Fruit fly (Drosophila melanogaster) whole organism, embryonic: ENCODE results near the gene CG15403.

Experiments used
- B-H1 ChIP-seq: fragments of 200-800 bp; sonication (Bioruptor generic); IDR thresholded peaks from 3 replicates; pipeline ENCODE4 v1.3.6; 2022; ENCODE audit warnings: missing biosample characterization, missing genetic modification characterization
- CG10543 ChIP-seq: fragments of 200-800 bp; sonication (Bioruptor generic); optimal IDR thresholded peaks from 3 replicates; lab custom pipeline; 2017; ENCODE audit warnings: missing biosample characterization, mild to moderate bottlenecking, missing genetic modification characterization, moderate library complexity
- CG10654 ChIP-seq: fragments of 200-800 bp; sonication (Bioruptor generic); optimal IDR thresholded peaks from 2 replicates; lab custom pipeline; 2016; ENCODE audit warnings: missing biosample characterization, missing genetic modification characterization
- CG10979 ChIP-seq: fragments of 200-800 bp; sonication (Bioruptor generic); optimal IDR thresholded peaks from 2 replicates; lab custom pipeline; 2018; ENCODE audit warnings: missing biosample characterization, mild to moderate bottlenecking, missing genetic modification characterization, moderate library complexity
- CG11456 ChIP-seq: fragments of 200-800 bp; sonication (Bioruptor generic); IDR thresholded peaks from 3 replicates; pipeline ENCODE4 v1.3.6; 2022; ENCODE audit warnings: missing biosample characterization, missing genetic modification characterization
- CG12104 ChIP-seq: fragments of 200-800 bp; sonication (Bioruptor generic); optimal IDR thresholded peaks from 3 replicates; lab custom pipeline; 2016; ENCODE audit warnings: missing biosample characterization, missing genetic modification characterization
- CG12155 ChIP-seq: fragments of 200-800 bp; sonication (Bioruptor generic); optimal IDR thresholded peaks from 3 replicates; lab custom pipeline; 2016; ENCODE audit warnings: missing biosample characterization, missing genetic modification characterization
- CG12391 ChIP-seq: fragments of 200-800 bp; sonication (Bioruptor generic); optimal IDR thresholded peaks from 3 replicates; lab custom pipeline; 2018; ENCODE audit warnings: missing biosample characterization, mild to moderate bottlenecking, missing genetic modification characterization, moderate library complexity
- CG14014 ChIP-seq: fragments of 200-800 bp; sonication (Bioruptor generic); IDR thresholded peaks from 2 replicates; pipeline ENCODE4 v1.3.6; 2022; ENCODE audit warnings: missing biosample characterization, missing genetic modification characterization
- CG14710 ChIP-seq: fragments of 200-800 bp; sonication (Bioruptor generic); optimal IDR thresholded peaks from 3 replicates; lab custom pipeline; 2019; ENCODE audit warnings: missing biosample characterization, mild to moderate bottlenecking, missing genetic modification characterization, moderate library complexity
- CG15479 ChIP-seq: fragments of 200-800 bp; sonication (Bioruptor generic); optimal IDR thresholded peaks from 3 replicates; lab custom pipeline; 2019; ENCODE audit warnings: missing biosample characterization, mild to moderate bottlenecking, missing genetic modification characterization, moderate library complexity
- CG1647 ChIP-seq: fragments of 200-800 bp; sonication (Bioruptor generic); optimal IDR thresholded peaks from 3 replicates; lab custom pipeline; 2016; ENCODE audit warnings: missing biosample characterization, missing genetic modification characterization
- CG17186 ChIP-seq: fragments of 200-800 bp; sonication (Bioruptor generic); optimal IDR thresholded peaks from 3 replicates; lab custom pipeline; 2017; ENCODE audit warnings: missing biosample characterization, missing genetic modification reagents, missing genetic modification characterization
- CG17568 ChIP-seq: fragments of 200-800 bp; sonication (Bioruptor generic); optimal IDR thresholded peaks from 2 replicates; lab custom pipeline; 2018; ENCODE audit warnings: missing biosample characterization, mild to moderate bottlenecking, missing genetic modification characterization, moderate library complexity
- CG18011 ChIP-seq: fragments of 200-800 bp; sonication (Bioruptor generic); optimal IDR thresholded peaks from 2 replicates; lab custom pipeline; 2017; ENCODE audit warnings: missing biosample characterization, missing genetic modification characterization, mild to moderate bottlenecking, moderate library complexity, missing genotype
- CG2116 ChIP-seq: fragments of 200-800 bp; sonication (Bioruptor generic); optimal IDR thresholded peaks from 3 replicates; lab custom pipeline; 2018; ENCODE audit warnings: missing biosample characterization, mild to moderate bottlenecking, missing genetic modification characterization
- CG2889 ChIP-seq: fragments of 200-800 bp; sonication (Bioruptor generic); IDR thresholded peaks from 3 replicates; pipeline ENCODE4 v1.3.6; 2022; ENCODE audit warnings: missing biosample characterization, missing genetic modification characterization
- CG30020 ChIP-seq: fragments of 200-800 bp; optimal IDR thresholded peaks from 2 replicates; lab custom pipeline; 2019; ENCODE audit warnings: missing biosample characterization, mild to moderate bottlenecking, missing genetic modification characterization, moderate library complexity
- CG30403 ChIP-seq: fragments of 200-800 bp; sonication (Bioruptor generic); optimal IDR thresholded peaks from 3 replicates; lab custom pipeline; 2016; ENCODE audit warnings: missing biosample characterization, missing genetic modification characterization
- CG31441 ChIP-seq: fragments of 200-800 bp; sonication (Bioruptor generic); IDR thresholded peaks from 2 replicates; pipeline ENCODE4 v1.3.6; 2022; ENCODE audit warnings: missing biosample characterization, missing genetic modification characterization
- CG33557 ChIP-seq: fragments of 200-800 bp; sonication (Bioruptor generic); optimal IDR thresholded peaks from 2 replicates; lab custom pipeline; 2019; ENCODE audit warnings: missing biosample characterization, mild to moderate bottlenecking, missing genetic modification characterization, moderate library complexity
- CG4617 ChIP-seq: fragments of 200-800 bp; sonication (Bioruptor generic); optimal IDR thresholded peaks from 3 replicates; lab custom pipeline; 2016; ENCODE audit warnings: missing biosample characterization, missing genetic modification characterization, borderline replicate concordance
- CG5953 ChIP-seq: fragments of 200-800 bp; sonication (Bioruptor generic); IDR thresholded peaks from 2 replicates; pipeline ENCODE4 v1.3.6; 2022; ENCODE audit warnings: missing biosample characterization, missing genetic modification characterization
- CG6854 ChIP-seq: fragments of 200-800 bp; sonication (Bioruptor generic); optimal IDR thresholded peaks from 3 replicates; lab custom pipeline; 2017; ENCODE audit warnings: missing biosample characterization, mild to moderate bottlenecking, missing genetic modification characterization
- CG7745 ChIP-seq: fragments of 200-800 bp; sonication (Bioruptor generic); optimal IDR thresholded peaks from 2 replicates; lab custom pipeline; 2018; ENCODE audit warnings: missing biosample characterization, mild to moderate bottlenecking, missing genetic modification characterization, moderate library complexity
- CG7839 ChIP-seq: fragments of 200-800 bp; sonication (Bioruptor generic); optimal IDR thresholded peaks from 3 replicates; lab custom pipeline; 2018; ENCODE audit warnings: missing biosample characterization, mild to moderate bottlenecking, missing genetic modification characterization, moderate library complexity
- CG8478 ChIP-seq: fragments of >200 bp; optimal IDR thresholded peaks from 2 replicates; lab custom pipeline; 2018
- CG9437 ChIP-seq: fragments of 200-800 bp; sonication (Bioruptor generic); optimal IDR thresholded peaks from 2 replicates; lab custom pipeline; 2018; ENCODE audit warnings: missing biosample characterization, mild to moderate bottlenecking, missing genetic modification characterization
- CG9727 ChIP-seq: fragments of 200-800 bp; sonication (Bioruptor generic); optimal IDR thresholded peaks from 3 replicates; lab custom pipeline; 2017; ENCODE audit warnings: missing biosample characterization, mild to moderate bottlenecking, missing genetic modification characterization
- Dref ChIP-seq: fragments of 200-800 bp; sonication (Bioruptor generic); IDR thresholded peaks from 2 replicates; pipeline ENCODE4 v1.3.6; 2022; ENCODE audit warnings: missing biosample characterization, missing genetic modification characterization
- HLH4C ChIP-seq: fragments of 200-800 bp; sonication (Bioruptor generic); IDR thresholded peaks from 3 replicates; pipeline ENCODE4 v1.3.6; 2022; ENCODE audit warnings: missing biosample characterization, missing genetic modification characterization; ENCODE audit not compliant: partially characterized antibody
- Hmx ChIP-seq: fragments of 200-800 bp; sonication (Bioruptor generic); optimal IDR thresholded peaks from 2 replicates; lab custom pipeline; 2016; ENCODE audit warnings: missing biosample characterization, missing genetic modification characterization
- Hsf ChIP-seq: fragments of 200-800 bp; sonication (Bioruptor generic); optimal IDR thresholded peaks from 3 replicates; lab custom pipeline; 2016; ENCODE audit warnings: missing biosample characterization, missing genetic modification characterization
- Jarid2 ChIP-seq: fragments of 200-800 bp; sonication (Bioruptor generic); optimal IDR thresholded peaks from 3 replicates; lab custom pipeline; 2017; ENCODE audit warnings: mild to moderate bottlenecking, missing biosample characterization, missing genetic modification reagents, missing genetic modification characterization
- Meics ChIP-seq: fragments of 200-800 bp; sonication (Bioruptor generic); optimal IDR thresholded peaks from 2 replicates; lab custom pipeline; 2017; ENCODE audit warnings: missing biosample characterization, mild to moderate bottlenecking, missing genetic modification characterization
- Sox100B ChIP-seq: fragments of 200-800 bp; sonication (Bioruptor generic); optimal IDR thresholded peaks from 3 replicates; lab custom pipeline; 2018; ENCODE audit warnings: missing biosample characterization, mild to moderate bottlenecking, missing genetic modification characterization
- YL-1 ChIP-seq: fragments of 200-800 bp; sonication (Bioruptor generic); optimal IDR thresholded peaks from 3 replicates; lab custom pipeline; 2017; ENCODE audit warnings: missing biosample characterization, mild to moderate bottlenecking, missing genetic modification characterization
- ash1 ChIP-seq: fragments of 200-800 bp; sonication (Bioruptor generic); optimal IDR thresholded peaks from 2 replicates; lab custom pipeline; 2018; ENCODE audit warnings: missing biosample characterization, mild to moderate bottlenecking, missing genetic modification characterization
- crc ChIP-seq: fragments of 200-800 bp; sonication (Bioruptor generic); optimal IDR thresholded peaks from 2 replicates; lab custom pipeline; 2016; ENCODE audit warnings: missing biosample characterization, missing genetic modification characterization
- crp ChIP-seq, 2 experiments: fragments of 200-800 bp; sonication (Bioruptor generic); optimal IDR thresholded peaks; 2 replicates in 1 of 2; 3 replicates in 1 of 2; lab custom pipeline; 2017; ENCODE audit warnings: missing biosample characterization in 2 of 2, missing genetic modification characterization in 2 of 2, mild to moderate bottlenecking in 1 of 2, moderate library complexity in 1 of 2
- fd64A ChIP-seq: fragments of 200-800 bp; sonication (Bioruptor generic); optimal IDR thresholded peaks from 3 replicates; lab custom pipeline; 2018; ENCODE audit warnings: missing biosample characterization, mild to moderate bottlenecking, missing genetic modification characterization
- lola ChIP-seq, 3 experiments: fragments of >200 bp in 2 of 3; fragments of 200-800 bp in 1 of 3; sonication (Bioruptor generic) in 1 of 3; optimal IDR thresholded peaks; 2 replicates each; lab custom pipeline; 2017 to 2019; ENCODE audit warnings: missing biosample characterization in 3 of 3, missing genetic modification characterization in 3 of 3, mild to moderate bottlenecking in 1 of 3, moderate library complexity in 1 of 3
- p53 ChIP-seq: fragments of 200-800 bp; sonication (Bioruptor generic); optimal IDR thresholded peaks from 2 replicates; lab custom pipeline; 2016; ENCODE audit warnings: missing biosample characterization, missing genetic modification characterization
- pho ChIP-seq: fragments of 200-800 bp; sonication (Bioruptor generic); optimal IDR thresholded peaks from 2 replicates; lab custom pipeline; 2016; ENCODE audit warnings: missing biosample characterization, missing genetic modification characterization
- pzg ChIP-seq: fragments of 200-800 bp; sonication (Bioruptor generic); optimal IDR thresholded peaks from 3 replicates; lab custom pipeline; 2018; ENCODE audit warnings: missing biosample characterization, mild to moderate bottlenecking, missing genetic modification characterization, moderate library complexity
- ranshi ChIP-seq: fragments of 200-800 bp; sonication (Bioruptor generic); IDR thresholded peaks from 2 replicates; pipeline ENCODE4 v1.3.6; 2022; ENCODE audit warnings: missing biosample characterization, missing genetic modification characterization
- scrt ChIP-seq: fragments of 200-800 bp; sonication (Bioruptor generic); optimal IDR thresholded peaks from 2 replicates; lab custom pipeline; 2018; ENCODE audit warnings: missing biosample characterization, mild to moderate bottlenecking, missing genetic modification characterization, moderate library complexity
- trh ChIP-seq: fragments of 200-800 bp; sonication (Bioruptor generic); optimal IDR thresholded peaks from 2 replicates; lab custom pipeline; 2016; ENCODE audit warnings: missing biosample characterization, missing genetic modification characterization
- tup ChIP-seq: fragments of 200-800 bp; sonication (Bioruptor generic); optimal IDR thresholded peaks from 2 replicates; lab custom pipeline; 2016; ENCODE audit warnings: missing biosample characterization, mild to moderate bottlenecking, missing genetic modification characterization, moderate library complexity
- zen2 ChIP-seq: fragments of 200-800 bp; sonication (Bioruptor generic); IDR thresholded peaks from 3 replicates; pipeline ENCODE4 v1.3.6; 2022; ENCODE audit warnings: missing biosample characterization, missing genetic modification characterization; ENCODE audit not compliant: partially characterized antibody

The CG15403 gene

DNA sequence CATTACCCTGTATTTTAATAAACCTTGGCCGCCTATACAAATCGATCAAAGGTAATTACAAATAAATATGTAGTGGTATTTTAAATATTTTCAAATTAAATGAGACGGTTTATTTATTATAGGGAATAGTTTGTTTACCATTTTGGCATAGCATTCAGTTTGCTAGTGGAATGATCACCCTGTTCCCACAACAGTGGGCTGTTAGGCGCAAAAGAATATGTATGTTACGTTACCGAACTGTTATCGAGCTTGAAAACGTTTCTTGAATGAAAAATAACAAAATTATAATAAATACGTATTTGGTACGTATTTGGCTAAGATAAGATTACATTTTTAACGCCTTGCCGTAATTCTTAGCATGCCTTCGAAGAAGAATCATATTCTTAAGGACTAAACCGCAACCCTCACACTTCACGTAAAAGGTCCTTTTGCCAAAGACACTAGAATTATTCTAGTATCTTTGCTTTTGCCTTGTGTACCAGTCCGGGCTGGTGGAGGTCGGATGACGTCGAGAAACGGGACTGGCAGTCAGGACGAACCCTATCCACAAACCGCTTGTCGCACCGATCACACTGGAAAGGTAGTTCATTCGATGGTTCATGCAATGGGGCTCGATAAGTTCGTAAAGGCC lies 42.6 kb downstream of the CG15403 start, which contains the start of gene CG44002 (continued):
- no peak for TF ChIP-seq CG14710 (tag; lab: Kevin White, UChicago)
- peak; percentile 36 for TF ChIP-seq pzg
- no peak for TF ChIP-seq CG15479 (GFP tag; lab: Kevin White, UChicago)
- TF ChIP-seq CG11456 (GFP tag; lab: Robert Waterston, UW): no peak
- no peak for TF ChIP-seq CG10979 (tag; lab: Kevin White, UChicago)
- no peak for TF ChIP-seq Meics (GFP tag; lab: Kevin White, UChicago)
- no peak for TF ChIP-seq CG6854 (GFP tag; lab: Kevin White, UChicago)
- TF ChIP-seq CG10543 (GFP tag; lab: Kevin White, UChicago): no peak
- no peak for TF ChIP-seq CG2889 (GFP tag; lab: Robert Waterston, UW)
- TF ChIP-seq CG9437: peak; percentile 81
- no peak for TF ChIP-seq trh (GFP tag; lab: Kevin White, UChicago)
- TF ChIP-seq YL-1 (GFP tag; lab: Kevin White, UChicago): peak; percentile 38
- no peak for TF ChIP-seq CG33557
- TF ChIP-seq Sox100B (GFP tag; lab: Kevin White, UChicago): no peak
- TF ChIP-seq CG7745 (tag; lab: Kevin White, UChicago): no peak
- no peak for TF ChIP-seq CG7839 (tag; lab: Kevin White, UChicago)
- peak; percentile 3 for TF ChIP-seq CG2116 (GFP tag; lab: Kevin White, UChicago)
- TF ChIP-seq ranshi: no peak
- TF ChIP-seq CG1647 (GFP tag; lab: Kevin White, UChicago): no peak
- TF ChIP-seq pho (GFP tag; lab: Kevin White, UChicago): no peak
- TF ChIP-seq lola (GFP tag; optimal IDR thresholded peaks at IDR 0.05; lab: Kevin White, UChicago): no peak
- TF ChIP-seq CG18011: no peak
- TF ChIP-seq CG9727 (GFP tag; lab: Kevin White, UChicago): no peak
- no peak for TF ChIP-seq fd64A (GFP tag; lab: Kevin White, UChicago)
- no peak for TF ChIP-seq CG12104 (GFP tag; lab: Kevin White, UChicago)
- TF ChIP-seq CG14014: no peak
- no peak for TF ChIP-seq CG17568 (GFP tag; lab: Kevin White, UChicago)
- no peak for TF ChIP-seq CG31441 (GFP tag; lab: Robert Waterston, UW)
- peak; percentile 52 for TF ChIP-seq Dref
- TF ChIP-seq Hmx: no peak
- TF ChIP-seq tup (GFP tag; lab: Kevin White, UChicago): no peak
- no peak for TF ChIP-seq p53 (GFP tag; lab: Kevin White, UChicago)
- TF ChIP-seq CG5953: no peak
- no peak for TF ChIP-seq Jarid2 (GFP tag; lab: Kevin White, UChicago)
- TF ChIP-seq CG8478 (lab: Kevin White, UChicago): no peak
- TF ChIP-seq CG4617: peak; percentile 23
- no peak for TF ChIP-seq CG12155 (GFP tag; lab: Kevin White, UChicago)
- TF ChIP-seq CG17186 (GFP tag; lab: Kevin White, UChicago): peak; percentile 99
- no peak for TF ChIP-seq scrt (GFP tag; lab: Kevin White, UChicago)
- 0 out of 3 replicates have a peak, but pooled peaks have one; percentile 10 for TF ChIP-seq HLH4C (GFP tag; lab: Robert Waterston, UW)
- TF ChIP-seq zen2 (GFP tag; lab: Robert Waterston, UW): no peak
- no peak for TF ChIP-seq CG10654 (GFP tag; lab: Kevin White, UChicago)
- TF ChIP-seq crc (GFP tag; lab: Kevin White, UChicago): no peak
- peak in 1 of 2 experiments; percentile 27 for TF ChIP-seq crp (GFP tag; optimal IDR thresholded peaks at IDR 0.05; lab: Kevin White, UChicago)
- TF ChIP-seq CG30020: peak; percentile 74
- TF ChIP-seq B-H1 (GFP tag; lab: Robert Waterston, UW): no peak
- no peak for TF ChIP-seq CG30403 (GFP tag; lab: Kevin White, UChicago)
- no peak for TF ChIP-seq Hsf (GFP tag; lab: Kevin White, UChicago)
- TF ChIP-seq CG12391: no peak
- no peak for TF ChIP-seq ash1 (GFP tag; lab: Kevin White, UChicago)
